Fruit fly (Drosophila melanogaster) whole organism, embryonic: ENCODE results near the gene unc79.

Experiments used
- Aef1 ChIP-seq: fragments of 200-800 bp; sonication (Bioruptor generic); IDR thresholded peaks from 3 replicates; pipeline ENCODE4 v1.3.6; 2022; ENCODE audit warnings: missing biosample characterization, missing genetic modification characterization
- Bgb ChIP-seq: fragments of 200-800 bp; sonication (Bioruptor generic); IDR thresholded peaks from 2 replicates; pipeline ENCODE4 v1.3.6; 2022; ENCODE audit warnings: missing biosample characterization, missing genetic modification characterization; ENCODE audit not compliant: partially characterized antibody
- CG12769 ChIP-seq: fragments of 200-800 bp; sonication (Bioruptor generic); optimal IDR thresholded peaks from 2 replicates; lab custom pipeline; 2019; ENCODE audit warnings: missing biosample characterization, mild to moderate bottlenecking, missing genetic modification characterization, moderate library complexity
- CG13287 ChIP-seq: fragments of 200-800 bp; sonication (Bioruptor generic); IDR thresholded peaks from 2 replicates; pipeline ENCODE4 v1.3.6; 2022; ENCODE audit warnings: missing biosample characterization, missing genetic modification characterization; ENCODE audit not compliant: partially characterized antibody
- CG13624 ChIP-seq: fragments of 200-800 bp; sonication (Bioruptor generic); optimal IDR thresholded peaks from 2 replicates; lab custom pipeline; 2016; ENCODE audit warnings: missing biosample characterization, missing genetic modification characterization
- CG15269 ChIP-seq: fragments of 200-800 bp; sonication (Bioruptor generic); optimal IDR thresholded peaks from 2 replicates; lab custom pipeline; 2018; ENCODE audit warnings: missing biosample characterization, mild to moderate bottlenecking, missing genetic modification characterization, moderate library complexity
- CG1603 ChIP-seq: fragments of 200-800 bp; sonication (Bioruptor generic); optimal IDR thresholded peaks from 2 replicates; lab custom pipeline; 2019; ENCODE audit warnings: missing biosample characterization, mild to moderate bottlenecking, missing genetic modification characterization, moderate library complexity
- CG17568 ChIP-seq: fragments of 200-800 bp; sonication (Bioruptor generic); optimal IDR thresholded peaks from 2 replicates; lab custom pipeline; 2018; ENCODE audit warnings: missing biosample characterization, mild to moderate bottlenecking, missing genetic modification characterization, moderate library complexity
- CG17612 ChIP-seq: fragments of 200-800 bp; sonication (Bioruptor generic); IDR thresholded peaks from 2 replicates; pipeline ENCODE4 v1.3.6; 2022; ENCODE audit warnings: missing biosample characterization, missing genetic modification characterization
- CG17912 ChIP-seq: fragments of 200-800 bp; sonication (Bioruptor generic); optimal IDR thresholded peaks from 2 replicates; lab custom pipeline; 2018; ENCODE audit warnings: missing biosample characterization, mild to moderate bottlenecking, missing genetic modification characterization
- CG2116 ChIP-seq: fragments of 200-800 bp; sonication (Bioruptor generic); optimal IDR thresholded peaks from 3 replicates; lab custom pipeline; 2018; ENCODE audit warnings: missing biosample characterization, mild to moderate bottlenecking, missing genetic modification characterization
- CG31365 ChIP-seq: fragments of 200-800 bp; sonication (Bioruptor generic); optimal IDR thresholded peaks from 2 replicates; lab custom pipeline; 2018; ENCODE audit warnings: missing biosample characterization, mild to moderate bottlenecking, missing genetic modification characterization
- CG31441 ChIP-seq: fragments of 200-800 bp; sonication (Bioruptor generic); IDR thresholded peaks from 2 replicates; pipeline ENCODE4 v1.3.6; 2022; ENCODE audit warnings: missing biosample characterization, missing genetic modification characterization
- CG34224 ChIP-seq: fragments of 200-800 bp; sonication (Bioruptor generic); IDR thresholded peaks from 3 replicates; pipeline ENCODE4 v1.3.6; 2022; ENCODE audit warnings: missing biosample characterization, missing genetic modification characterization; ENCODE audit not compliant: partially characterized antibody
- CG4707 ChIP-seq: fragments of 200-800 bp; sonication (Bioruptor generic); optimal IDR thresholded peaks from 2 replicates; lab custom pipeline; 2018; ENCODE audit warnings: missing biosample characterization, mild to moderate bottlenecking, missing genetic modification characterization, moderate library complexity
- CG6689 ChIP-seq: fragments of 200-800 bp; sonication (Bioruptor generic); IDR thresholded peaks from 2 replicates; pipeline ENCODE4 v1.3.6; 2022; ENCODE audit warnings: missing biosample characterization, missing genetic modification characterization
- CG6813 ChIP-seq: fragments of 200-800 bp; sonication (Bioruptor generic); optimal IDR thresholded peaks from 2 replicates; lab custom pipeline; 2017; ENCODE audit warnings: missing biosample characterization, missing genetic modification characterization, mild to moderate bottlenecking, moderate library complexity, missing genetic modification reagents
- CG7357 ChIP-seq: fragments of 200-800 bp; sonication (Bioruptor generic); IDR thresholded peaks from 3 replicates; pipeline ENCODE4 v1.3.6; 2022; ENCODE audit warnings: missing biosample characterization, missing genetic modification characterization
- CG7987 ChIP-seq: fragments of 200-800 bp; sonication (Bioruptor generic); optimal IDR thresholded peaks from 2 replicates; lab custom pipeline; 2018; ENCODE audit warnings: missing biosample characterization, mild to moderate bottlenecking, missing genetic modification characterization, moderate library complexity
- CG8359 ChIP-seq: fragments of 200-800 bp; sonication (Bioruptor generic); optimal IDR thresholded peaks from 2 replicates; lab custom pipeline; 2017; ENCODE audit warnings: missing biosample characterization, mild to moderate bottlenecking, missing genetic modification characterization, borderline replicate concordance
- CG8765 ChIP-seq: fragments of 200-800 bp; sonication (Bioruptor generic); IDR thresholded peaks from 2 replicates; pipeline ENCODE4 v1.3.6; 2022; ENCODE audit warnings: missing biosample characterization, missing genetic modification characterization
- CG9727 ChIP-seq: fragments of 200-800 bp; sonication (Bioruptor generic); optimal IDR thresholded peaks from 3 replicates; lab custom pipeline; 2017; ENCODE audit warnings: missing biosample characterization, mild to moderate bottlenecking, missing genetic modification characterization
- CHES-1-like ChIP-seq: fragments of 200-800 bp; sonication (Bioruptor generic); optimal IDR thresholded peaks from 2 replicates; lab custom pipeline; 2016; ENCODE audit warnings: missing biosample characterization, missing genetic modification characterization
- CTCF ChIP-seq: fragments of 200-800 bp; sonication (Bioruptor generic); optimal IDR thresholded peaks from 2 replicates; lab custom pipeline; 2017; ENCODE audit warnings: missing biosample characterization, mild to moderate bottlenecking, missing genetic modification characterization, moderate library complexity
- Dip3 ChIP-seq: fragments of 200-800 bp; sonication (Bioruptor generic); optimal IDR thresholded peaks from 3 replicates; lab custom pipeline; 2016; ENCODE audit warnings: missing biosample characterization, missing genetic modification characterization
- H15 ChIP-seq: fragments of 200-800 bp; sonication (Bioruptor generic); IDR thresholded peaks from 3 replicates; pipeline ENCODE4 v1.3.6; 2022; ENCODE audit warnings: missing biosample characterization, missing genetic modification characterization
- HLHmδ ChIP-seq: fragments of 200-800 bp; sonication (Bioruptor generic); optimal IDR thresholded peaks from 2 replicates; lab custom pipeline; 2018; ENCODE audit warnings: missing biosample characterization, mild to moderate bottlenecking, missing genetic modification characterization, moderate library complexity
- HmgD ChIP-seq: fragments of 200-800 bp; sonication (Bioruptor generic); optimal IDR thresholded peaks from 3 replicates; lab custom pipeline; 2016; ENCODE audit warnings: missing biosample characterization, missing genetic modification characterization
- Hmr ChIP-seq: fragments of 200-800 bp; sonication (Bioruptor generic); optimal IDR thresholded peaks from 3 replicates; lab custom pipeline; 2017; ENCODE audit warnings: mild to moderate bottlenecking, missing biosample characterization, missing genetic modification reagents, missing genetic modification characterization
- NC2β ChIP-seq: fragments of 200-800 bp; sonication (Bioruptor generic); optimal IDR thresholded peaks from 2 replicates; lab custom pipeline; 2016; ENCODE audit warnings: missing biosample characterization, missing genetic modification characterization
- Ptx1 ChIP-seq: fragments of 200-800 bp; sonication (Bioruptor generic); IDR thresholded peaks from 2 replicates; pipeline ENCODE4 v1.3.6; 2022; ENCODE audit warnings: missing biosample characterization, missing genetic modification characterization
- Usf ChIP-seq: fragments of 200-800 bp; sonication (Bioruptor generic); optimal IDR thresholded peaks from 2 replicates; lab custom pipeline; 2017; ENCODE audit warnings: missing genotype, missing biosample characterization, missing genetic modification characterization
- ash1 ChIP-seq: fragments of 200-800 bp; sonication (Bioruptor generic); optimal IDR thresholded peaks from 2 replicates; lab custom pipeline; 2018; ENCODE audit warnings: missing biosample characterization, mild to moderate bottlenecking, missing genetic modification characterization
- btn ChIP-seq: fragments of 200-800 bp; sonication (Bioruptor generic); optimal IDR thresholded peaks from 2 replicates; lab custom pipeline; 2016; ENCODE audit warnings: missing biosample characterization, missing genetic modification characterization
- dan ChIP-seq: fragments of 200-800 bp; sonication (Bioruptor generic); IDR thresholded peaks from 2 replicates; pipeline ENCODE4 v1.3.6; 2022; ENCODE audit warnings: missing biosample characterization, missing genetic modification characterization
- danr ChIP-seq: fragments of 200-800 bp; sonication (Bioruptor generic); IDR thresholded peaks from 2 replicates; pipeline ENCODE4 v1.3.6; 2022; ENCODE audit warnings: missing biosample characterization, missing genetic modification characterization
- fu2 ChIP-seq: fragments of 200-800 bp; sonication (Bioruptor generic); optimal IDR thresholded peaks from 2 replicates; lab custom pipeline; 2016; ENCODE audit warnings: missing biosample characterization, missing genetic modification characterization
- gce ChIP-seq: fragments of 200-800 bp; sonication (Bioruptor generic); IDR thresholded peaks from 3 replicates; pipeline ENCODE4 v1.3.6; 2022; ENCODE audit warnings: missing biosample characterization, missing genetic modification characterization
- ham ChIP-seq: fragments of 200-800 bp; sonication (Bioruptor generic); IDR thresholded peaks from 2 replicates; pipeline ENCODE4 v1.3.6; 2022; ENCODE audit warnings: missing biosample characterization, missing genetic modification characterization
- kay ChIP-seq: fragments of 200-800 bp; sonication (Bioruptor generic); optimal IDR thresholded peaks from 2 replicates; lab custom pipeline; 2016; ENCODE audit warnings: missing biosample characterization, missing genetic modification characterization
- otp ChIP-seq: fragments of 200-800 bp; sonication (Bioruptor generic); IDR thresholded peaks from 3 replicates; pipeline ENCODE4, ENCODE4 v1.3.6; 2022; ENCODE audit warnings: missing biosample characterization, missing genetic modification characterization
- peb ChIP-seq: fragments of 200-800 bp; sonication (Bioruptor generic); IDR thresholded peaks from 2 replicates; pipeline ENCODE4 v1.3.6; 2022; ENCODE audit warnings: missing biosample characterization, missing genetic modification characterization
- phol ChIP-seq: fragments of 200-800 bp; sonication (Bioruptor generic); optimal IDR thresholded peaks from 3 replicates; lab custom pipeline; 2018; ENCODE audit warnings: missing biosample characterization, mild to moderate bottlenecking, missing genetic modification characterization, moderate library complexity
- psq ChIP-seq: fragments of 200-800 bp; sonication (Bioruptor generic); optimal IDR thresholded peaks from 2 replicates; lab custom pipeline; 2017; ENCODE audit warnings: missing biosample characterization, missing genetic modification characterization
- shn ChIP-seq: fragments of 200-800 bp; sonication (Bioruptor generic); optimal IDR thresholded peaks from 3 replicates; lab custom pipeline; 2016; ENCODE audit warnings: missing biosample characterization, missing genetic modification characterization
- slp2 ChIP-seq: fragments of 200-800 bp; sonication (Bioruptor generic); optimal IDR thresholded peaks from 2 replicates; lab custom pipeline; 2016; ENCODE audit warnings: missing biosample characterization, missing genetic modification characterization
- so ChIP-seq: fragments of 200-800 bp; sonication (Bioruptor generic); IDR thresholded peaks from 3 replicates; pipeline ENCODE4 v1.3.6; 2022; ENCODE audit warnings: missing biosample characterization, missing genetic modification characterization
- tll ChIP-seq, 2 experiments: fragments of 200-800 bp in 1 of 2; fragments of >200 bp in 1 of 2; sonication (Bioruptor generic) in 1 of 2; optimal IDR thresholded peaks; 2 replicates each; lab custom pipeline; 2017 to 2019; ENCODE audit warnings: missing biosample characterization in 2 of 2, missing genetic modification characterization in 2 of 2, mild to moderate bottlenecking in 1 of 2, moderate library complexity in 1 of 2
- unpg ChIP-seq: fragments of 200-800 bp; sonication (Bioruptor generic); optimal IDR thresholded peaks from 3 replicates; lab custom pipeline; 2018; ENCODE audit warnings: missing biosample characterization, mild to moderate bottlenecking, missing genetic modification characterization, moderate library complexity
- wek ChIP-seq: fragments of 200-800 bp; sonication (Bioruptor generic); optimal IDR thresholded peaks from 3 replicates; lab custom pipeline; 2018; ENCODE audit warnings: missing biosample characterization, mild to moderate bottlenecking, missing genetic modification characterization, moderate library complexity

The unc79 gene

DNA sequence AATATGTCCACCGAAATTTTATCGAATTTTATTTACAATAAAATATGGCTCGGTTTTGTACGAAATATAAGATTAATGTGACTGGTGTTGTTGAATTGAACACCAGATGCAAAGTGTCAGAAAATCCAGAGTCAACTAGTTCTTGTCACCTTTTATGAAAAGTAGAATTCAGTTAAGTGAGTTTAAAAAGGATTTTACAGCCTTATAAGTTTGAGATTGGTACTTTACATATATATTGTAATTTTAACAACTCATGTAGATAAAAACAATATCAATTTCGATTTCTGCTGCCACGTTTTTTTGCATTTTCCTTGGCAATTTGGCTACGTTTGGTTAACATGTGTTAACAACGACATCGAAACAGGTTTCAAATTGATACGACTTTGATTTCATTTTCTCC is 2.1 kb upstream of the unc79 start, which contains the start of gene CG5217:
TSS of gene CG5217 (minus strand) at position 101 of the 400 bp plus-strand sequence.
- no peak for TF ChIP-seq NC2β (GFP tag; lab: Kevin White, UChicago)
- no peak for TF ChIP-seq gce
- no peak for TF ChIP-seq otp
- TF ChIP-seq CG6689 (GFP tag; lab: Robert Waterston, UW): no peak
- no peak for TF ChIP-seq CG17612
- no peak for TF ChIP-seq CG7987

DNA sequence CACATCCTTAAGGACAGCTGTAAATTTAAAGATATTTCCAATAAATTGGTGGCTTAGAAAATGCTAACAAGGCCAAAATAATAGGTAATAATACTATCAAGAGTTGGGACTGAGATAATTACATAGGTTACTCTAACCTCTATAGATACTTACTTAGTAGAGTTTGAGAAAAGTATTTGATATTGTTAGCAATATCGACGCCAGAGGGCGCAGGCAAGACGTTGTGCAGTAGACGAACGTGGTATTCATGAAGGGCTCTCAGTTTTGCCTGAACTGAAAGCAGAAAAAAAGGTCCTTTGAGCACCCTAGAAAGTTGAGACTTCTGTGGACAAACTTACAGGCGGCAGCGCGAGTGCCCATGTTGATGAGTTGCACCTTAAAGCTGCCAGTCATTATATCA is 531 bp downstream of the unc79 start:
- peak; percentile 57 for TF ChIP-seq CTCF (GFP tag; lab: Kevin White, UChicago)
- no peak for TF ChIP-seq CG34224

DNA sequence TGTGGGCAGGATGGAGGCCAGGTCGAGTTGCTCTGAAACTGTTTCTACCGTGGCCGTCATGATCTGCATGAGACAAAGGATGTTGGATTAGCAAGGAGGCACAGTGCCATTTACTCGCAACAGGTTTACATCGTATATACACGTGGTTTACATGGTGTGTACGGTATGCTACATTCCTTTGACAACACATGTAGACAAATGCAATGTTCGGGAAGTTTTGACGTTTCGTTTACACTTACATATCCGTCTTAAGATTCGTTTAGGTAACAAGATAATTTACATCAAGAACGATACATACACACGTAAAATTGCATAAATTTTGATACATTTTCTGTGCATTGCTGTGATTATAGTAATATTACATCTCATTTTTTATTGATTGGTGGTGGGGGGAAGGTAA is 7.0 kb downstream of the unc79 start:
- TF ChIP-seq kay (GFP tag; lab: Kevin White, UChicago): no peak
- no peak for TF ChIP-seq Dip3 (GFP tag; lab: Kevin White, UChicago)
- no peak for TF ChIP-seq dan
- no peak for TF ChIP-seq CG2116 (GFP tag; lab: Kevin White, UChicago)
- TF ChIP-seq CG17568: no peak
- TF ChIP-seq CG7357 (GFP tag; lab: Robert Waterston, UW): no peak
- TF ChIP-seq CG4707 (GFP tag; lab: Kevin White, UChicago): no peak
- peak; percentile 84 for TF ChIP-seq Bgb (GFP tag; lab: Robert Waterston, UW)
- TF ChIP-seq CG31441 (GFP tag; lab: Robert Waterston, UW): no peak
- no peak for TF ChIP-seq psq (GFP tag; lab: Kevin White, UChicago)
- no peak for TF ChIP-seq slp2 (GFP tag; lab: Kevin White, UChicago)
- TF ChIP-seq CG8359: no peak
- TF ChIP-seq Usf: no peak
- TF ChIP-seq peb: no peak
- no peak for TF ChIP-seq CG12769 (tag; lab: Kevin White, UChicago)
- TF ChIP-seq CHES-1-like (GFP tag; lab: Kevin White, UChicago): no peak
- TF ChIP-seq HmgD (GFP tag; lab: Kevin White, UChicago): no peak
- TF ChIP-seq fu2 (GFP tag; lab: Kevin White, UChicago): no peak
- TF ChIP-seq CG1603 (tag; lab: Kevin White, UChicago): no peak
- no peak for TF ChIP-seq Aef1 (GFP tag; lab: Robert Waterston, UW)
- no peak for TF ChIP-seq CG9727 (GFP tag; lab: Kevin White, UChicago)
- TF ChIP-seq shn (GFP tag; lab: Kevin White, UChicago): no peak
- TF ChIP-seq unpg (GFP tag; lab: Kevin White, UChicago): no peak
- TF ChIP-seq Ptx1: no peak
- TF ChIP-seq CG13287 (GFP tag; lab: Robert Waterston, UW): no peak; the same call in 1 of the 2 replicates
- no peak for TF ChIP-seq ham (GFP tag; lab: Robert Waterston, UW)
- TF ChIP-seq danr (GFP tag; lab: Robert Waterston, UW): no peak
- TF ChIP-seq tll (GFP tag; optimal IDR thresholded peaks at IDR 0.05; lab: Kevin White, UChicago): peak in 1 of 2 experiments; percentile 20
- no peak for TF ChIP-seq H15 (GFP tag; lab: Robert Waterston, UW)
- TF ChIP-seq CG17912 (GFP tag; lab: Kevin White, UChicago): no peak
- TF ChIP-seq CG15269 (tag; lab: Kevin White, UChicago): no peak
- TF ChIP-seq ash1 (GFP tag; lab: Kevin White, UChicago): no peak
- no peak for TF ChIP-seq Hmr (GFP tag; lab: Kevin White, UChicago)
- TF ChIP-seq phol (tag; lab: Kevin White, UChicago): no peak
- no peak for TF ChIP-seq CG8765 (GFP tag; lab: Robert Waterston, UW)
- no peak for TF ChIP-seq so (GFP tag; lab: Robert Waterston, UW)
- TF ChIP-seq CG13624: no peak
- no peak for TF ChIP-seq CG31365 (tag; lab: Kevin White, UChicago)
- TF ChIP-seq wek (GFP tag; lab: Kevin White, UChicago): no peak
- no peak for TF ChIP-seq CG6813
- no peak for TF ChIP-seq btn (GFP tag; lab: Kevin White, UChicago)
- no peak for TF ChIP-seq HLHmδ (GFP tag; lab: Kevin White, UChicago)
